Fruit fly (Drosophila melanogaster) whole organism, prepupa: ENCODE measurements around the gene Pgm1.
A peak's percentile ranks its signal among the peaks of the same experiment; 100 is the strongest.

ENCODE experiments used
- Blimp-1 ChIP-seq: fragments of 200-800 bp; sonication (Bioruptor generic); optimal IDR thresholded peaks from 3 replicates; lab custom pipeline; 2017; ENCODE audit warnings: missing biosample characterization, missing genetic modification characterization, mild to moderate bottlenecking, moderate library complexity, missing genetic modification reagents
- CG10631 ChIP-seq: fragments of 200-800 bp; sonication (Bioruptor generic); optimal IDR thresholded peaks from 2 replicates; lab custom pipeline; 2016; ENCODE audit warnings: missing biosample characterization, missing genetic modification characterization
- CG10669 ChIP-seq: fragments of 200-800 bp; sonication (Bioruptor generic); optimal IDR thresholded peaks from 3 replicates; lab custom pipeline; 2018; ENCODE audit warnings: missing biosample characterization, mild to moderate bottlenecking, missing genetic modification characterization, moderate library complexity
- CG11762 ChIP-seq: fragments of 200-800 bp; sonication (Bioruptor generic); optimal IDR thresholded peaks from 3 replicates; lab custom pipeline; 2016; ENCODE audit warnings: missing biosample characterization, missing genetic modification characterization; ENCODE audit not compliant: insufficient read depth
- CG1621 ChIP-seq: fragments of 200-800 bp; sonication (Bioruptor generic); optimal IDR thresholded peaks from 3 replicates; lab custom pipeline; 2018; ENCODE audit warnings: missing biosample characterization, mild to moderate bottlenecking, missing genetic modification characterization
- CG16779 ChIP-seq: fragments of 200-800 bp; sonication (Bioruptor generic); optimal IDR thresholded peaks from 3 replicates; lab custom pipeline; 2017; ENCODE audit warnings: missing biosample characterization, mild to moderate bottlenecking, missing genetic modification characterization
- CG3032 ChIP-seq: fragments of 200-800 bp; optimal IDR thresholded peaks from 2 replicates; lab custom pipeline; 2019; ENCODE audit warnings: missing biosample characterization, mild to moderate bottlenecking, missing genetic modification characterization, moderate library complexity
- CG31627 ChIP-seq: fragments of 200-800 bp; sonication (Bioruptor generic); optimal IDR thresholded peaks from 3 replicates; lab custom pipeline; 2016; ENCODE audit warnings: missing biosample characterization, missing genetic modification characterization
- CG34406 ChIP-seq: fragments of 200-800 bp; sonication (Bioruptor generic); optimal IDR thresholded peaks from 3 replicates; lab custom pipeline; 2016; ENCODE audit warnings: missing biosample characterization, missing genetic modification characterization
- CG3919 ChIP-seq: fragments of 200-800 bp; sonication (Bioruptor generic); optimal IDR thresholded peaks from 3 replicates; lab custom pipeline; 2016; ENCODE audit warnings: missing biosample characterization, missing genetic modification characterization
- CG4318 ChIP-seq: fragments of 200-800 bp; sonication (Bioruptor generic); optimal IDR thresholded peaks from 3 replicates; lab custom pipeline; 2017; ENCODE audit warnings: missing biosample characterization, mild to moderate bottlenecking, missing genetic modification characterization
- CG6163 ChIP-seq: fragments of 200-800 bp; sonication (Bioruptor generic); IDR thresholded peaks from 3 replicates; pipeline ENCODE4 v1.3.6; 2022; ENCODE audit warnings: missing biosample characterization, missing genetic modification characterization
- CG6276 ChIP-seq: fragments of 200-800 bp; sonication (Bioruptor generic); optimal IDR thresholded peaks from 2 replicates; lab custom pipeline; 2017; ENCODE audit warnings: missing biosample characterization, mild to moderate bottlenecking, missing genetic modification characterization
- CG6792 ChIP-seq: fragments of 200-800 bp; sonication (Bioruptor generic); optimal IDR thresholded peaks from 3 replicates; lab custom pipeline; 2016; ENCODE audit warnings: missing biosample characterization, missing genetic modification characterization
- CG6808 ChIP-seq: fragments of 200-800 bp; sonication (Bioruptor generic); optimal IDR thresholded peaks from 3 replicates; lab custom pipeline; 2017; ENCODE audit warnings: missing biosample characterization, missing genetic modification characterization, mild to moderate bottlenecking, moderate library complexity, missing genetic modification reagents
- CG6854 ChIP-seq: fragments of 200-800 bp; sonication (Bioruptor generic); optimal IDR thresholded peaks from 2 replicates; lab custom pipeline; 2017; ENCODE audit warnings: missing biosample characterization, mild to moderate bottlenecking, missing genetic modification characterization
- CG7368 ChIP-seq: fragments of 200-800 bp; sonication (Bioruptor generic); optimal IDR thresholded peaks from 3 replicates; lab custom pipeline; 2016; ENCODE audit warnings: missing biosample characterization, missing genetic modification characterization
- CG8119 ChIP-seq: fragments of 200-800 bp; sonication (Bioruptor generic); IDR thresholded peaks from 3 replicates; pipeline ENCODE4 v1.3.6; 2022; ENCODE audit warnings: missing biosample characterization, missing genetic modification characterization
- CG8632 ChIP-seq: fragments of 200-800 bp; sonication (Bioruptor generic); optimal IDR thresholded peaks from 3 replicates; lab custom pipeline; 2016; ENCODE audit warnings: missing biosample characterization, missing genetic modification characterization
- Eip75B ChIP-seq: fragments of 200-800 bp; sonication (Bioruptor generic); optimal IDR thresholded peaks from 3 replicates; lab custom pipeline; 2016; ENCODE audit warnings: missing biosample characterization, missing genetic modification characterization
- Eip78C ChIP-seq: fragments of 200-800 bp; sonication (Bioruptor generic); peaks from one replicate; lab custom pipeline; 2016; ENCODE audit warnings: missing biosample characterization, missing genetic modification characterization
- Eip93F ChIP-seq: fragments of 200-800 bp; sonication (Bioruptor generic); optimal IDR thresholded peaks from 2 replicates; lab custom pipeline; 2016; ENCODE audit warnings: missing biosample characterization, mild to moderate bottlenecking, missing genetic modification characterization
- Ets21C ChIP-seq: fragments of 200-800 bp; sonication (Bioruptor generic); optimal IDR thresholded peaks from 3 replicates; lab custom pipeline; 2016; ENCODE audit warnings: missing biosample characterization, missing genetic modification characterization
- Hr4 ChIP-seq: fragments of 200-800 bp; sonication (Bioruptor generic); optimal IDR thresholded peaks from 3 replicates; lab custom pipeline; 2016; ENCODE audit warnings: missing biosample characterization, missing genetic modification characterization
- Smox ChIP-seq: fragments of 200-800 bp; sonication (Bioruptor generic); optimal IDR thresholded peaks from 3 replicates; lab custom pipeline; 2016; ENCODE audit warnings: missing biosample characterization, missing genetic modification characterization
- Sox102F ChIP-seq: fragments of 200-800 bp; sonication (Bioruptor generic); optimal IDR thresholded peaks from 2 replicates; lab custom pipeline; 2016; ENCODE audit warnings: missing biosample characterization, mild to moderate bottlenecking, missing genetic modification characterization
- Sox14 ChIP-seq: fragments of 200-800 bp; sonication (Bioruptor generic); optimal IDR thresholded peaks from 3 replicates; lab custom pipeline; 2016; ENCODE audit warnings: missing biosample characterization, missing genetic modification characterization
- Sox15 ChIP-seq: fragments of 200-800 bp; sonication (Bioruptor generic); optimal IDR thresholded peaks from 3 replicates; lab custom pipeline; 2016; ENCODE audit warnings: missing biosample characterization, missing genetic modification characterization
- achi ChIP-seq: fragments of 200-800 bp; sonication (Bioruptor generic); optimal IDR thresholded peaks from 3 replicates; lab custom pipeline; 2016; ENCODE audit warnings: missing biosample characterization, missing genetic modification characterization
- acj6 ChIP-seq: fragments of 200-800 bp; sonication (Bioruptor generic); optimal IDR thresholded peaks from 3 replicates; lab custom pipeline; 2016; ENCODE audit warnings: missing biosample characterization, missing genetic modification characterization
- cyc ChIP-seq: fragments of 200-800 bp; sonication (Bioruptor generic); optimal IDR thresholded peaks from 3 replicates; lab custom pipeline; 2016; ENCODE audit warnings: missing biosample characterization, missing genetic modification characterization
- dsx ChIP-seq: fragments of 200-800 bp; optimal IDR thresholded peaks from 3 replicates; lab custom pipeline; 2019; ENCODE audit warnings: missing biosample characterization, mild to moderate bottlenecking, missing genetic modification characterization, moderate library complexity; ENCODE audit not compliant: poor library complexity, severe bottlenecking
- eg ChIP-seq: fragments of 200-800 bp; sonication (Bioruptor generic); IDR thresholded peaks from 3 replicates; pipeline ENCODE4 v1.3.6; 2022; ENCODE audit warnings: missing biosample characterization, missing genetic modification characterization
- esn ChIP-seq: fragments of 200-800 bp; sonication (Bioruptor generic); optimal IDR thresholded peaks from 2 replicates; lab custom pipeline; 2016; ENCODE audit warnings: missing biosample characterization, mild to moderate bottlenecking, missing genetic modification characterization, moderate library complexity
- fd59A ChIP-seq: fragments of 200-800 bp; sonication (Bioruptor generic); optimal IDR thresholded peaks from 2 replicates; lab custom pipeline; 2017; ENCODE audit warnings: missing biosample characterization, mild to moderate bottlenecking, missing genetic modification characterization, missing genetic modification reagents
- fd85E ChIP-seq: fragments of 200-800 bp; sonication (Bioruptor generic); optimal IDR thresholded peaks from 3 replicates; lab custom pipeline; 2016; ENCODE audit warnings: missing biosample characterization, missing genetic modification characterization
- fkh ChIP-seq: fragments of 200-800 bp; sonication (Bioruptor generic); optimal IDR thresholded peaks from 3 replicates; lab custom pipeline; 2017; ENCODE audit warnings: missing biosample characterization, mild to moderate bottlenecking, missing genetic modification characterization, moderate library complexity
- lz ChIP-seq: fragments of 200-800 bp; sonication (Bioruptor generic); optimal IDR thresholded peaks from 3 replicates; lab custom pipeline; 2016; ENCODE audit warnings: missing biosample characterization, missing genetic modification characterization
- net ChIP-seq: fragments of 200-800 bp; sonication (Bioruptor generic); optimal IDR thresholded peaks from 3 replicates; lab custom pipeline; 2016; ENCODE audit warnings: missing biosample characterization, missing genetic modification characterization
- pdm3 ChIP-seq: fragments of 200-800 bp; sonication (Bioruptor generic); optimal IDR thresholded peaks from 3 replicates; lab custom pipeline; 2016; ENCODE audit warnings: missing biosample characterization, missing genetic modification characterization
- salr ChIP-seq, 2 experiments: fragments of 200-800 bp; sonication (Bioruptor generic); optimal IDR thresholded peaks; 3 replicates each; lab custom pipeline; 2016 to 2018; ENCODE audit warnings: missing biosample characterization in 2 of 2, missing genetic modification characterization in 2 of 2, mild to moderate bottlenecking in 1 of 2
- spab ChIP-seq: fragments of 200-800 bp; sonication (Bioruptor generic); optimal IDR thresholded peaks from 2 replicates; lab custom pipeline; 2017; ENCODE audit warnings: missing biosample characterization, mild to moderate bottlenecking, missing genetic modification characterization, missing genetic modification reagents
- ss ChIP-seq, 2 experiments: fragments of 200-800 bp; sonication (Bioruptor generic); optimal IDR thresholded peaks; 2 replicates in 1 of 2; 3 replicates in 1 of 2; lab custom pipeline; 2017 to 2018; ENCODE audit warnings: mild to moderate bottlenecking in 2 of 2, missing biosample characterization in 2 of 2, missing genetic modification characterization in 2 of 2, moderate library complexity in 1 of 2
- svp ChIP-seq: fragments of 200-800 bp; sonication (Bioruptor generic); peaks from one replicate; lab custom pipeline; 2016; ENCODE audit warnings: missing biosample characterization, missing genetic modification characterization
- topi ChIP-seq: fragments of 200-800 bp; sonication (Bioruptor generic); optimal IDR thresholded peaks from 3 replicates; lab custom pipeline; 2016; ENCODE audit warnings: missing biosample characterization, missing genetic modification characterization
- vri ChIP-seq: fragments of 200-800 bp; sonication (Bioruptor generic); optimal IDR thresholded peaks from 3 replicates; lab custom pipeline; 2016; ENCODE audit warnings: missing biosample characterization, mild to moderate bottlenecking, missing genetic modification characterization

Pgm1 gene

DNA sequence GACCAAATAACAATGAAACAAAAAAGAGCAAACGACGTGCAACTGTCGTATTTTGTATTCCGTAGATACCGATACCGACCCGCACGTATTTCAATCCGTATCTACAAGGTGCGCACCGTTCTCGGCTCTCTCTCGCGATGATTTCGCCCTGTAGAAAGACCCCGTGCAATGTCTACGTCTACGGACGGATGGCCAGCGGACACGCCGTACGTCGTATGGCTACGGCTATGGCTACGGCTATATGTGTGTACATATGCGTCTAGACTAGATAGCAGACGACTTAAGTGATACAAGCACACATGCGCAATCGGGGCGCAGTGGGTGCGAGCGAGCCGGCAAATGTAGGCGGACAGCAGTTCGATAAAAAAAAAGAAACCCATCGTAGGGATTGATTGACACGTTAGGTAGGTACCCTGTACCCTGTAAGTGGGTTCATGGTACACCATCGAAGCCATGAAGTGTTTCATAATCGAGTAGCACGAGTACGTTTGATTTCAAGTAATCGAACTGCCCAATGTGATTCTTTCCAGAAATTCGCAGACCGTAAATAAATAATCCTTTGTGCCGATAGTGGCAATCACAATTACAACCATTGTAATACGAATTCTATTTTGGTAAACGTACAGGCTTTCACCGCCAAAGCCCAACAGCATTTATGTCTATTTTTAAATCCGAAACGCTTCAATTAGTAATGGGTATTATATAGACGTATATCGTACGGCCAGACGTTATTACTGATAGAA is 21.3 kb upstream of the Pgm1 start (continued):
- TF ChIP-seq net (GFP tag; lab: Kevin White, UChicago) (peak; percentile 32), CG31627 (GFP tag; lab: Kevin White, UChicago) (no peak), acj6 (GFP tag; lab: Kevin White, UChicago) (peak; percentile 34), Ets21C (GFP tag; lab: Kevin White, UChicago) (peak; percentile 14), Hr4 (GFP tag; lab: Kevin White, UChicago) (peak; percentile 45), lz (GFP tag; lab: Kevin White, UChicago) (peak; percentile 43), spab (no peak), Sox14 (peak; percentile 23), CG7368 (GFP tag; lab: Kevin White, UChicago) (no peak)
- TF ChIP-seq, all 60 proteins: peak for 37

DNA sequence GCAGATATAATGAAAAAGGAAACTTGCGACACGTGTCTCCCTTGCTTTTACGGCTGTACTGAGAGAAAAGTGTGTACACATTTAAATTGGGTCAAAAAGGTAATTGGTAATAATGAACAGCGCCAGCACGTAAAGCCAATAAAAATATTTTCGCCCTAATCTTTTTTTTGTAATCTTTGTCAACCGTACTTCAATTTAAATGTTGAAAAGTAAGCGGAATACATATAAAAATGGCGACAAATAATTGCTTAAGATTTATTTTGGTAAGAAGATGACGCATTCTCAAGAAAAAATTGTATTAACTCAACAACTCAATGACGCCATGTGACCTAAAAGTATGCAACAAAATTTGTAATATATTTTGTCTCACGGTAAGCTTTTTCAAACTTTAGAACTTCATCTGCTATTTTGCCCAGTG is 19.5 kb upstream of the Pgm1 start:
- TF ChIP-seq CG8119 (0 out of 3 replicates have a peak, but pooled peaks have one; percentile 10), CG34406 (GFP tag; lab: Kevin White, UChicago) (peak; percentile 24), CG3919 (GFP tag; lab: Kevin White, UChicago) (peak; percentile 49), Eip93F (GFP tag; lab: Kevin White, UChicago) (peak; percentile 8), CG3032 (peak; percentile 45), Sox102F (GFP tag; lab: Kevin White, UChicago) (peak; percentile 42), lz (GFP tag; lab: Kevin White, UChicago) (peak; percentile 50), CG6792 (GFP tag; lab: Kevin White, UChicago) (peak; percentile 53), acj6 (GFP tag; lab: Kevin White, UChicago) (peak; percentile 48), ss (GFP tag; optimal IDR thresholded peaks at IDR 0.05; lab: Kevin White, UChicago) (peak in 1 of 2 experiments; percentile 24), dsx (GFP tag; lab: Kevin White, UChicago) (no peak), CG10669 (peak; percentile 39), Smox (peak; percentile 55), Hr4 (GFP tag; lab: Kevin White, UChicago) (peak; percentile 36), CG31627 (GFP tag; lab: Kevin White, UChicago) (peak; percentile 39), CG10631 (peak; percentile 60), vri (GFP tag; lab: Kevin White, UChicago) (no peak), Sox14 (peak; percentile 36), CG11762 (GFP tag; lab: Kevin White, UChicago) (peak; percentile 61), CG1621 (tag; lab: Kevin White, UChicago) (no peak), Sox15 (GFP tag; lab: Kevin White, UChicago) (peak; percentile 15), cyc (GFP tag; lab: Kevin White, UChicago) (peak; percentile 27), CG16779 (tag; lab: Kevin White, UChicago) (no peak), CG7368 (GFP tag; lab: Kevin White, UChicago) (peak; percentile 20), fd59A (GFP tag; lab: Kevin White, UChicago) (peak; percentile 21), topi (GFP tag; lab: Kevin White, UChicago) (peak; percentile 44), eg (GFP tag; lab: Robert Waterston, UW) (no peak), svp (GFP tag; lab: Kevin White, UChicago) (no peak), pdm3 (GFP tag; lab: Kevin White, UChicago) (peak; percentile 31), Blimp-1 (GFP tag; lab: Kevin White, UChicago) (no peak), achi (GFP tag; lab: Kevin White, UChicago) (no peak), CG8632 (peak; percentile 45), CG6276 (peak; percentile 17), esn (peak; percentile 56), salr (GFP tag; optimal IDR thresholded peaks at IDR 0.05; lab: Kevin White, UChicago) (peak in 1 of 2 experiments; percentile 59), Eip75B (peak; percentile 64), fkh (GFP tag; lab: Kevin White, UChicago) (no peak), CG6854 (no peak), CG6163 (GFP tag; lab: Robert Waterston, UW) (no peak), spab (peak; percentile 31), CG4318 (GFP tag; lab: Kevin White, UChicago) (no peak), CG6808 (GFP tag; lab: Kevin White, UChicago) (peak; percentile 46), Eip78C (GFP tag; lab: Kevin White, UChicago) (peak; percentile 87), fd85E (GFP tag; lab: Kevin White, UChicago) (no peak), net (GFP tag; lab: Kevin White, UChicago) (peak; percentile 31)
